Worm (Caenorhabditis elegans): ENCODE data around the gene T21C9.6.

T21C9.6 gene

DNA sequence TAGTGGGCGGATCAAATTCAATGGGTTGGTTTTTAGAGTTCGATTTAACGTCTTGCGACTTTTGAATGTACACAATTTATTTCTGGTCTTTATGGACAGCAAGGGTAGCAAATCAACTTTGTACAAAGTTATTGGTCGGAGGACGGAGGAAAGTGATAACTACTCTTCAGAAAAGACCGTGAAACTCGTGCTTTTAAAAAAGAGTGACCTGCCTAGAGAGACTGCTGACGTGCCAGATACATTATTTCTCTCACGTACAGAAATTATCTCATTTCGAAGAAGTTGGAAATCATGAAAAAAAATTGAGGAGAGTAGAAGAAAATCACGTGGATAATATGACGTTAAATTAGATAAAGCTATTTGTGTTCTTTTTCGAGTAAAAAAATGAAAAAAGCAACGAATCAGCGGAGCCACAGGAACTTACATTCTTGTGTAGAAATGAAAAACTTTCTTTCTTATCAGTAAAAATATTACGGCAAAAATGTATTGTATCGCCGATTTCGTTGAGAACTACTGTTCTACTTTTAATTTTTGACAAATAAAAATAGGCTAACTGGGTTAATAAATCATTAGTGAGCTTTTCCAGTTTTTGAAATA lies 45.5 kb upstream of the T21C9.6 start, which contains the start of gene ppm-1.A (continued):
- TF ChIP-seq ztf-4 (tag; optimal IDR thresholded peaks at IDR 0.05) (no peak), lsy-2 (tag; optimal IDR thresholded peaks at IDR 0.05) (peak; percentile 1 to 28), isw-1 (GFP tag; IDR thresholded peaks at IDR 0.05) (no peak)

DNA sequence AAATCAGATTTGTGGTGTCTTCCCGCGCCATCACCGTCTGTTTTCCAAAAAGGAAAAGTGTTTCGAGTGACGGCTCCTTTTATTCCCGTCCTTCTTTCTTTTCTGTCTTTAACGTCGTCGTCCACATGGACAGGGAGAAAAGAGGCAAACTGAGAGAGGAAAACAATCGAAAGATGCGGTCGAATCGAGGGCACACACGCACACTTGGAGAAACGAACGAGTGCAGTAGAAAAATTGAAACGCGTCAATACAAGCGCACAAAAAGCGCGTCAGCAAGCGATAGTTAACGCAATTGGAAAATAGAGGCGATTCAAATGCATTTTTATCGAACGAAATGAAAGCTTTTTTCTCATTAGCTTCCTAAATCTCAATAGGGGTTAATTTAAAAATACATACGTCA lies 44.9 kb upstream of the T21C9.6 start:
- TF ChIP-seq aha-1 (tag; optimal IDR thresholded peaks at IDR 0.05) = peak; percentile 44
- peak; percentile 78 for TF ChIP-seq egl-13 (tag; optimal IDR thresholded peaks at IDR 0.05)
- peak; percentile 94 for TF ChIP-seq nhr-19 (GFP tag; conservative IDR thresholded peaks at IDR 0.05)
- peak; percentile 96 for TF ChIP-seq rnt-1 (tag; optimal IDR thresholded peaks at IDR 0.05)
- TF ChIP-seq lin-35 (GFP tag; optimal IDR thresholded peaks at IDR 0.05) = peak; percentile 97 to 98
- no peak for TF ChIP-seq unc-30 (tag; optimal IDR thresholded peaks at IDR 0.05)
- TF ChIP-seq ceh-82 (tag; optimal IDR thresholded peaks at IDR 0.05) = peak; percentile 82 to 93 (median 86)
- TF ChIP-seq zip-4 (GFP tag; optimal IDR thresholded peaks at IDR 0.05) = peak; percentile 74
- peak; percentile 96 for TF ChIP-seq C16A3.4 (tag; optimal IDR thresholded peaks at IDR 0.05)
- peak; percentile 76 for TF ChIP-seq nhr-237 (tag; optimal IDR thresholded peaks at IDR 0.05)
- no peak for TF ChIP-seq pqm-1 (tag; optimal IDR thresholded peaks at IDR 0.05)
- TF ChIP-seq nhr-12 (tag; optimal IDR thresholded peaks at IDR 0.05) = no peak
- TF ChIP-seq nhr-28 (tag; optimal IDR thresholded peaks at IDR 0.05) = no peak
- peak; percentile 97 for TF ChIP-seq nhr-85 (tag)
- no peak for TF ChIP-seq alr-1 (tag; optimal IDR thresholded peaks at IDR 0.05; ENCODE audit: borderline replicate concordance)
- TF ChIP-seq lin-15B (tag; optimal IDR thresholded peaks at IDR 0.05) = peak; percentile 79
- TF ChIP-seq Y116A8C.19 (tag; optimal IDR thresholded peaks at IDR 0.05; ENCODE audit: borderline replicate concordance) = no peak
- TF ChIP-seq elt-3 (tag; optimal IDR thresholded peaks at IDR 0.05) = peak in 3 of 6 experiments; percentile 78 to 84 (median 78)
- TF ChIP-seq C34B4.2 (tag; optimal IDR thresholded peaks at IDR 0.05) = no peak
- peak; percentile 81 for TF ChIP-seq lin-39 (tag; optimal IDR thresholded peaks at IDR 0.05)
- peak; percentile 82 for TF ChIP-seq ceh-8 (GFP tag; optimal IDR thresholded peaks at IDR 0.05)
- TF ChIP-seq dpl-1 (GFP tag; optimal IDR thresholded peaks at IDR 0.05) = peak; percentile 96 to 97 (median 97)
- peak; percentile 89 for TF ChIP-seq aly-2 (tag; optimal IDR thresholded peaks at IDR 0.05)
- peak; percentile 89 for TF ChIP-seq irx-1 (tag; optimal IDR thresholded peaks at IDR 0.05)
- TF ChIP-seq ama-1 (optimal IDR thresholded peaks at IDR 0.05) = peak; percentile 84
- peak; percentile 94 for TF ChIP-seq swsn-7 (tag; optimal IDR thresholded peaks at IDR 0.05)
- TF ChIP-seq mab-9 (GFP tag; IDR thresholded peaks at IDR 0.05) = peak; percentile 83
- TF ChIP-seq snu-23 (GFP tag; optimal IDR thresholded peaks at IDR 0.05) = peak; percentile 95
- TF ChIP-seq fkh-4 (tag; optimal IDR thresholded peaks at IDR 0.05; ENCODE audit: borderline replicate concordance) = peak; percentile 71
- peak; percentile 42 for TF ChIP-seq vab-15 (tag; optimal IDR thresholded peaks at IDR 0.05)
- TF ChIP-seq grh-1 (GFP tag; IDR thresholded peaks at IDR 0.05) = peak; percentile 92
- TF ChIP-seq jun-1 (tag; optimal IDR thresholded peaks at IDR 0.05) = peak; percentile 83
- peak; percentile 74 for TF ChIP-seq nhr-11 (tag; optimal IDR thresholded peaks at IDR 0.05)
- no peak for TF ChIP-seq pag-3 (tag; optimal IDR thresholded peaks at IDR 0.05; ENCODE audit: borderline replicate concordance, insufficient read depth)
- peak; percentile 72 for TF ChIP-seq mef-2 (tag; optimal IDR thresholded peaks at IDR 0.05)
- peak; percentile 43 for TF ChIP-seq ces-1 (GFP tag; optimal IDR thresholded peaks at IDR 0.05)
- TF ChIP-seq lin-13 (GFP tag; optimal IDR thresholded peaks at IDR 0.05) = peak; percentile 80
- TF ChIP-seq sup-37 (GFP tag; optimal IDR thresholded peaks at IDR 0.05) = peak; percentile 77
- peak; percentile 62 for TF ChIP-seq elt-2 (tag; optimal IDR thresholded peaks at IDR 0.05)
- peak; percentile 92 for TF ChIP-seq blmp-1 (tag; optimal IDR thresholded peaks at IDR 0.05)
- peak; percentile 92 for TF ChIP-seq fos-1 (tag; optimal IDR thresholded peaks at IDR 0.05)
- peak; percentile 84 for TF ChIP-seq unc-130 (tag; optimal IDR thresholded peaks at IDR 0.05)
- TF ChIP-seq nhr-77 (tag; optimal IDR thresholded peaks at IDR 0.05) = peak; percentile 90
- TF ChIP-seq hpl-2 (GFP tag; optimal IDR thresholded peaks at IDR 0.05) = no peak
- TF ChIP-seq unc-98 (GFP tag; IDR thresholded peaks at IDR 0.05) = no peak
- TF ChIP-seq zag-1 (tag; optimal IDR thresholded peaks at IDR 0.05) = no peak
- TF ChIP-seq nhr-90 (tag; optimal IDR thresholded peaks at IDR 0.05; ENCODE audit: poor library complexity) = peak; percentile 93
- TF ChIP-seq ceh-63 (GFP tag; optimal IDR thresholded peaks at IDR 0.05) = no peak
